Fruit fly (Drosophila melanogaster) whole organism, embryonic: ENCODE results near the gene side-III.

Source experiments
- Ada2b ChIP-seq: fragments of 200-800 bp; sonication (Bioruptor generic); IDR thresholded peaks from 2 replicates; pipeline ENCODE4 v1.3.6; 2022; ENCODE audit warnings: missing biosample characterization, missing genetic modification characterization
- Aef1 ChIP-seq: fragments of 200-800 bp; sonication (Bioruptor generic); IDR thresholded peaks from 3 replicates; pipeline ENCODE4 v1.3.6; 2022; ENCODE audit warnings: missing biosample characterization, missing genetic modification characterization
- Antp ChIP-seq: fragments of 200-800 bp; sonication (Bioruptor generic); optimal IDR thresholded peaks from 3 replicates; lab custom pipeline; 2016; ENCODE audit warnings: missing biosample characterization, missing genetic modification characterization
- Awh ChIP-seq: fragments of 200-800 bp; sonication (Bioruptor generic); IDR thresholded peaks from 2 replicates; pipeline ENCODE4, ENCODE4 v1.3.6; 2022; ENCODE audit warnings: missing biosample characterization, missing genetic modification characterization
- CG10959 ChIP-seq: fragments of 200-800 bp; sonication (Bioruptor generic); IDR thresholded peaks from 2 replicates; pipeline ENCODE4 v1.3.6; 2022; ENCODE audit warnings: missing biosample characterization, missing genetic modification characterization
- CG14014 ChIP-seq: fragments of 200-800 bp; sonication (Bioruptor generic); IDR thresholded peaks from 2 replicates; pipeline ENCODE4 v1.3.6; 2022; ENCODE audit warnings: missing biosample characterization, missing genetic modification characterization
- CG15073 ChIP-seq: fragments of 200-800 bp; sonication (Bioruptor generic); optimal IDR thresholded peaks from 2 replicates; lab custom pipeline; 2016; ENCODE audit warnings: missing biosample characterization, missing genetic modification characterization
- CG15269 ChIP-seq: fragments of 200-800 bp; sonication (Bioruptor generic); optimal IDR thresholded peaks from 2 replicates; lab custom pipeline; 2018; ENCODE audit warnings: missing biosample characterization, mild to moderate bottlenecking, missing genetic modification characterization, moderate library complexity
- CG16779 ChIP-seq: fragments of 200-800 bp; sonication (Bioruptor generic); IDR thresholded peaks from 2 replicates; pipeline ENCODE4 v1.3.6; 2022; ENCODE audit warnings: missing biosample characterization, missing genetic modification characterization
- CG16863 ChIP-seq: fragments of 200-800 bp; sonication (Bioruptor generic); optimal IDR thresholded peaks from 3 replicates; lab custom pipeline; 2016; ENCODE audit warnings: missing biosample characterization, missing genetic modification characterization
- CG17359 ChIP-seq: fragments of 200-800 bp; sonication (Bioruptor generic); optimal IDR thresholded peaks from 3 replicates; lab custom pipeline; 2018; ENCODE audit warnings: missing biosample characterization, mild to moderate bottlenecking, missing genetic modification characterization, moderate library complexity
- CG2120 ChIP-seq: fragments of 200-800 bp; sonication (Bioruptor generic); optimal IDR thresholded peaks from 3 replicates; lab custom pipeline; 2016; ENCODE audit warnings: missing biosample characterization, missing genetic modification characterization
- CG34422 ChIP-seq: fragments of 200-800 bp; sonication (Bioruptor generic); IDR thresholded peaks from 3 replicates; pipeline ENCODE4 v1.3.6; 2022; ENCODE audit warnings: missing biosample characterization, missing genetic modification characterization
- CG4820 ChIP-seq: fragments of 200-800 bp; sonication (Bioruptor generic); optimal IDR thresholded peaks from 3 replicates; lab custom pipeline; 2016; ENCODE audit warnings: missing biosample characterization, missing genetic modification characterization
- CG6791 ChIP-seq: fragments of 200-800 bp; sonication (Bioruptor generic); IDR thresholded peaks from 3 replicates; pipeline ENCODE4 v1.3.6; 2022; ENCODE audit warnings: missing biosample characterization, missing genetic modification characterization; ENCODE audit not compliant: partially characterized antibody
- CG7271 ChIP-seq: fragments of 200-800 bp; sonication (Bioruptor generic); optimal IDR thresholded peaks from 2 replicates; lab custom pipeline; 2018; ENCODE audit warnings: missing biosample characterization, mild to moderate bottlenecking, missing genetic modification characterization, moderate library complexity
- CG7786 ChIP-seq: fragments of 200-800 bp; sonication (Bioruptor generic); optimal IDR thresholded peaks from 2 replicates; lab custom pipeline; 2016; ENCODE audit warnings: missing biosample characterization, missing genetic modification characterization
- CG7839 ChIP-seq: fragments of 200-800 bp; sonication (Bioruptor generic); optimal IDR thresholded peaks from 3 replicates; lab custom pipeline; 2018; ENCODE audit warnings: missing biosample characterization, mild to moderate bottlenecking, missing genetic modification characterization, moderate library complexity
- CG9437 ChIP-seq: fragments of 200-800 bp; sonication (Bioruptor generic); optimal IDR thresholded peaks from 2 replicates; lab custom pipeline; 2018; ENCODE audit warnings: missing biosample characterization, mild to moderate bottlenecking, missing genetic modification characterization
- Chrac-16 ChIP-seq: fragments of 200-800 bp; sonication (Bioruptor generic); optimal IDR thresholded peaks from 3 replicates; lab custom pipeline; 2016; ENCODE audit warnings: missing biosample characterization, missing genetic modification characterization
- CoRest ChIP-seq: fragments of 200-800 bp; sonication (Bioruptor generic); optimal IDR thresholded peaks from 3 replicates; lab custom pipeline; 2018; ENCODE audit warnings: missing biosample characterization, mild to moderate bottlenecking, missing genetic modification characterization, moderate library complexity
- Dip3 ChIP-seq: fragments of 200-800 bp; sonication (Bioruptor generic); optimal IDR thresholded peaks from 3 replicates; lab custom pipeline; 2016; ENCODE audit warnings: missing biosample characterization, missing genetic modification characterization
- Ets65A ChIP-seq: fragments of 200-800 bp; sonication (Bioruptor generic); peaks from one replicate; lab custom pipeline; 2016; ENCODE audit warnings: missing biosample characterization, missing genetic modification characterization
- Gsc ChIP-seq: fragments of 200-800 bp; sonication (Bioruptor generic); IDR thresholded peaks from 2 replicates; pipeline ENCODE4 v1.3.6; 2022; ENCODE audit warnings: missing biosample characterization, missing genetic modification characterization
- Med ChIP-seq: fragments of 200-800 bp; sonication (Bioruptor generic); peaks from one replicate; lab custom pipeline; 2016; ENCODE audit warnings: missing biosample characterization, missing genetic modification characterization, mild to moderate bottlenecking, inconsistent platforms, moderate library complexity
- Rfx ChIP-seq: fragments of 200-800 bp; sonication (Bioruptor generic); IDR thresholded peaks from 2 replicates; pipeline ENCODE4 v1.3.6; 2022; ENCODE audit warnings: missing biosample characterization, missing genetic modification characterization
- Sox102F ChIP-seq: fragments of 200-800 bp; sonication (Bioruptor generic); optimal IDR thresholded peaks from 2 replicates; lab custom pipeline; 2018; ENCODE audit warnings: missing biosample characterization, mild to moderate bottlenecking, missing genetic modification characterization, moderate library complexity
- Sry-δ ChIP-seq: fragments of 200-800 bp; sonication (Bioruptor generic); optimal IDR thresholded peaks from 2 replicates; lab custom pipeline; 2016; ENCODE audit warnings: missing biosample characterization, missing genetic modification characterization
- Usf ChIP-seq: fragments of 200-800 bp; sonication (Bioruptor generic); optimal IDR thresholded peaks from 2 replicates; lab custom pipeline; 2017; ENCODE audit warnings: missing genotype, missing biosample characterization, missing genetic modification characterization
- Xrp1 ChIP-seq: fragments of 200-800 bp; sonication (Bioruptor generic); IDR thresholded peaks from 2 replicates; pipeline ENCODE4 v1.3.6; 2022; ENCODE audit warnings: missing biosample characterization, missing genetic modification characterization
- al ChIP-seq: fragments of 200-800 bp; sonication (Bioruptor generic); IDR thresholded peaks from 2 replicates; pipeline ENCODE4 v1.3.6; 2022; ENCODE audit warnings: missing biosample characterization, missing genetic modification characterization
- ap ChIP-seq: fragments of 200-800 bp; sonication (Bioruptor generic); IDR thresholded peaks from 2 replicates; pipeline ENCODE4 v1.3.6; 2022; ENCODE audit warnings: missing biosample characterization, missing genetic modification characterization
- ara ChIP-seq: fragments of 200-800 bp; sonication (Bioruptor generic); IDR thresholded peaks from 2 replicates; pipeline ENCODE4 v1.3.6; 2022; ENCODE audit warnings: missing biosample characterization, missing genetic modification characterization
- bcd ChIP-seq: fragments of 200-800 bp; sonication (Bioruptor generic); optimal IDR thresholded peaks from 2 replicates; lab custom pipeline; 2017; ENCODE audit warnings: missing biosample characterization, mild to moderate bottlenecking, missing genetic modification characterization
- bsh ChIP-seq, 2 experiments: fragments of 200-800 bp; sonication (Bioruptor generic); optimal IDR thresholded peaks; 2 replicates each; lab custom pipeline; 2017 to 2018; ENCODE audit warnings: mild to moderate bottlenecking in 2 of 2, missing biosample characterization in 2 of 2, missing genetic modification characterization in 2 of 2, moderate library complexity in 1 of 2
- cato ChIP-seq: fragments of 200-800 bp; sonication (Bioruptor generic); optimal IDR thresholded peaks from 2 replicates; lab custom pipeline; 2016; ENCODE audit warnings: missing biosample characterization, missing genetic modification characterization, borderline replicate concordance
- corto ChIP-seq: fragments of 200-800 bp; sonication (Bioruptor generic); optimal IDR thresholded peaks from 2 replicates; lab custom pipeline; 2016; ENCODE audit warnings: missing biosample characterization, mild to moderate bottlenecking, missing genetic modification characterization, moderate library complexity
- dmrt99B ChIP-seq: fragments of 200-800 bp; sonication (Bioruptor generic); optimal IDR thresholded peaks from 2 replicates; lab custom pipeline; 2018; ENCODE audit warnings: missing biosample characterization, mild to moderate bottlenecking, missing genetic modification characterization, moderate library complexity
- gcm ChIP-seq: fragments of 200-800 bp; sonication (Bioruptor generic); optimal IDR thresholded peaks from 2 replicates; lab custom pipeline; 2019; ENCODE audit warnings: missing biosample characterization, mild to moderate bottlenecking, missing genetic modification characterization, moderate library complexity
- lbe ChIP-seq: fragments of 200-800 bp; sonication (Bioruptor generic); optimal IDR thresholded peaks from 2 replicates; lab custom pipeline; 2016; ENCODE audit warnings: missing biosample characterization, mild to moderate bottlenecking, missing genetic modification characterization
- lmd ChIP-seq: fragments of 200-800 bp; sonication (Bioruptor generic); IDR thresholded peaks from 2 replicates; pipeline ENCODE4 v1.3.6; 2022; ENCODE audit warnings: missing biosample characterization, missing genetic modification characterization
- row ChIP-seq: fragments of 200-800 bp; sonication (Bioruptor generic); IDR thresholded peaks from 3 replicates; pipeline ENCODE4 v1.3.6; 2022; ENCODE audit warnings: missing biosample characterization, missing genetic modification characterization
- sens ChIP-seq: fragments of 200-800 bp; sonication (Bioruptor generic); peaks from one replicate; lab custom pipeline; 2016; ENCODE audit warnings: missing biosample characterization, missing genetic modification characterization
- slbo ChIP-seq: fragments of 200-800 bp; sonication (Bioruptor generic); IDR thresholded peaks from 2 replicates; pipeline ENCODE4 v1.3.6; 2022; ENCODE audit warnings: missing biosample characterization, missing genetic modification characterization
- so ChIP-seq: fragments of 200-800 bp; sonication (Bioruptor generic); IDR thresholded peaks from 3 replicates; pipeline ENCODE4 v1.3.6; 2022; ENCODE audit warnings: missing biosample characterization, missing genetic modification characterization
- sob ChIP-seq: fragments of 200-800 bp; sonication (Bioruptor generic); IDR thresholded peaks from 2 replicates; pipeline ENCODE4 v1.3.6; 2022; ENCODE audit warnings: missing biosample characterization, missing genetic modification characterization
- tgo ChIP-seq: fragments of 200-800 bp; sonication (Bioruptor generic); IDR thresholded peaks from 3 replicates; pipeline ENCODE4 v1.3.6; 2022; ENCODE audit warnings: missing biosample characterization, missing genetic modification characterization
- tio ChIP-seq: fragments of 200-800 bp; sonication (Bioruptor generic); optimal IDR thresholded peaks from 2 replicates; lab custom pipeline; 2017; ENCODE audit warnings: missing biosample characterization, missing genetic modification characterization, inconsistent platforms
- unpg ChIP-seq: fragments of 200-800 bp; sonication (Bioruptor generic); optimal IDR thresholded peaks from 3 replicates; lab custom pipeline; 2018; ENCODE audit warnings: missing biosample characterization, mild to moderate bottlenecking, missing genetic modification characterization, moderate library complexity

side-III gene

dm6 chr3R:5833948-5834504 lies 125.3 kb downstream of the side-III start (continued):
- peak; percentile 32 for TF ChIP-seq CG7839 (tag; lab: Kevin White, UChicago)
- TF ChIP-seq ara (GFP tag; lab: Robert Waterston, UW): peak; percentile 48; the same call in 1 of the 2 replicates
- TF ChIP-seq ap (GFP tag; lab: Robert Waterston, UW): peak; percentile 16; the same call in 1 of the 2 replicates
- peak; percentile 5 for TF ChIP-seq bcd (GFP tag; lab: Kevin White, UChicago)
- TF ChIP-seq CG4820 (GFP tag; lab: Kevin White, UChicago): peak; percentile 9
- 0 out of 3 replicates have a peak, but pooled peaks have one; percentile 37 for TF ChIP-seq Aef1 (GFP tag; lab: Robert Waterston, UW)
- TF ChIP-seq tio (GFP tag; lab: Kevin White, UChicago): no peak
- no peak for TF ChIP-seq gcm (GFP tag; lab: Kevin White, UChicago)
- TF ChIP-seq CG6791: no peak
- no peak for TF ChIP-seq CG7271 (tag; lab: Kevin White, UChicago)
- TF ChIP-seq sens (GFP tag; lab: Kevin White, UChicago): peak; percentile 75
- no peak; the same call in 2 of the 3 replicates for TF ChIP-seq tgo (GFP tag; lab: Robert Waterston, UW)
- peak; percentile 4 for TF ChIP-seq CoRest (tag; lab: Kevin White, UChicago)
- TF ChIP-seq CG16863 (GFP tag; lab: Kevin White, UChicago): peak; percentile 6
- peak; percentile 28 for TF ChIP-seq CG17359
- TF ChIP-seq al (GFP tag; lab: Robert Waterston, UW): 0 out of 2 replicates have a peak, but pooled peaks have one; percentile 28
- peak; percentile 25 for TF ChIP-seq CG2120 (GFP tag; lab: Kevin White, UChicago)
- no peak for TF ChIP-seq Gsc (GFP tag; lab: Robert Waterston, UW)
- TF ChIP-seq CG14014: no peak
- TF ChIP-seq lbe: peak; percentile 49
- TF ChIP-seq Usf (GFP tag; lab: Kevin White, UChicago): no peak
- peak in 1 of 2 experiments; percentile 78 for TF ChIP-seq bsh (GFP tag; optimal IDR thresholded peaks at IDR 0.05; lab: Kevin White, UChicago)
- no peak for TF ChIP-seq cato (GFP tag; lab: Kevin White, UChicago)
- TF ChIP-seq Antp: peak; percentile 11
- peak; percentile 24 for TF ChIP-seq unpg (GFP tag; lab: Kevin White, UChicago)
- TF ChIP-seq CG16779 (GFP tag; lab: Robert Waterston, UW): no peak
- TF ChIP-seq Ets65A (GFP tag; lab: Kevin White, UChicago): peak; percentile 85
- peak; percentile 83 for TF ChIP-seq Med (GFP tag; lab: Kevin White, UChicago)
- peak; percentile 30; the same call in 1 of the 2 replicates for TF ChIP-seq Xrp1 (GFP tag; lab: Robert Waterston, UW)
- TF ChIP-seq dmrt99B (tag; lab: Kevin White, UChicago): peak; percentile 44
- 0 out of 3 replicates have a peak, but pooled peaks have one; percentile 39 for TF ChIP-seq so (GFP tag; lab: Robert Waterston, UW)
- no peak for TF ChIP-seq CG15073 (GFP tag; lab: Kevin White, UChicago)
- peak; percentile 9 for TF ChIP-seq CG15269
- peak; percentile 58 for TF ChIP-seq row (GFP tag; lab: Robert Waterston, UW)
- TF ChIP-seq Dip3 (GFP tag; lab: Kevin White, UChicago): no peak
- TF ChIP-seq CG9437: no peak
- peak; percentile 36 for TF ChIP-seq corto (GFP tag; lab: Kevin White, UChicago)
- TF ChIP-seq Rfx: 0 out of 2 replicates have a peak, but pooled peaks have one; percentile 25
- 0 out of 2 replicates have a peak, but pooled peaks have one; percentile 14 for TF ChIP-seq slbo (GFP tag; lab: Robert Waterston, UW)
- TF ChIP-seq sob (GFP tag; lab: Robert Waterston, UW): peak; percentile 27; the same call in 1 of the 2 replicates
- peak; percentile 2 for TF ChIP-seq Sry-δ (GFP tag; lab: Kevin White, UChicago)
- TF ChIP-seq CG10959 (GFP tag; lab: Robert Waterston, UW): no peak
- peak; percentile 26; the same call in 1 of the 2 replicates for TF ChIP-seq Ada2b (GFP tag; lab: Robert Waterston, UW)
- 0 out of 3 replicates have a peak, but pooled peaks have one; percentile 18 for TF ChIP-seq CG34422 (GFP tag; lab: Robert Waterston, UW)
- TF ChIP-seq Awh (GFP tag; lab: Robert Waterston, UW): no peak
- no peak for TF ChIP-seq CG7786 (GFP tag; lab: Kevin White, UChicago)
- TF ChIP-seq Chrac-16 (GFP tag; lab: Kevin White, UChicago): no peak
- TF ChIP-seq Sox102F: peak; percentile 42
- 0 out of 2 replicates have a peak, but pooled peaks have one; percentile 14 for TF ChIP-seq lmd
